Fruit fly (Drosophila melanogaster) Kc167 (cell line): ENCODE measurements around the gene t-Grip91.

ENCODE experiments used
- Myc ChIP-seq: fragments of >200 bp; optimal IDR thresholded peaks from 2 replicates; lab custom pipeline; 2017; ENCODE audit warnings: missing external identifiers
- Sin3A ChIP-seq: fragments of >200 bp; optimal IDR thresholded peaks from 2 replicates; lab custom pipeline; 2018; ENCODE audit warnings: missing external identifiers
- h ChIP-seq: fragments of >200 bp; optimal IDR thresholded peaks from 3 replicates; lab custom pipeline; 2018; ENCODE audit warnings: missing external identifiers
- insv ChIP-seq: fragments of >200 bp; optimal IDR thresholded peaks from 3 replicates; lab custom pipeline; 2018; ENCODE audit warnings: missing external identifiers
- psq ChIP-seq: fragments of >200 bp; optimal IDR thresholded peaks from 2 replicates; lab custom pipeline; 2017; ENCODE audit warnings: missing external identifiers
- ttk ChIP-seq: sonication (Bioruptor generic); optimal IDR thresholded peaks from 2 replicates; lab custom pipeline; 2017; ENCODE audit warnings: missing external identifiers

DNA sequence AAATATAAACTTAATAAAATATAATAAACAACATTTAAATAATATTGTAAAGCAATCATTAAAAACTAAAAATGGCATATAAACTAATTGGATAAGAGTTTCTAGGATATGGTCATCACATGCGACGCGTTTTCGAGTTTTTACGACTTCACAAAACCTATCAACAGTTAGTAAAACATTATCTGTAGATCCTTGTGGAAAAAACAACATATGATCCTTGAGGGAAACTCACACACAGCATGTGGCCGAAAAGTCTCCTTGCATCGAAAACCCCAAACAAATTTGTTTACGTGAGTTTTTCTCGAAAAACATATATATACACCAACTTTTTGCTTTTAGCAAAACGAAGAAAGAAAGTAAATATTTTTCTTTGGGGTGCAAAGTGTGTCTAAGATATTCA is 43.0 kb upstream of the t-Grip91 start:
- TF ChIP-seq psq (lab: Kevin White, UChicago): no peak
- TF ChIP-seq Sin3A (lab: Kevin White, UChicago): no peak
- TF ChIP-seq insv: no peak
- no peak for TF ChIP-seq ttk (lab: Kevin White, UChicago)
- TF ChIP-seq h (lab: Kevin White, UChicago): no peak
- TF ChIP-seq Myc (lab: Kevin White, UChicago): no peak
